Worm (Caenorhabditis elegans): ENCODE data around the gene srt-40.

DNA sequence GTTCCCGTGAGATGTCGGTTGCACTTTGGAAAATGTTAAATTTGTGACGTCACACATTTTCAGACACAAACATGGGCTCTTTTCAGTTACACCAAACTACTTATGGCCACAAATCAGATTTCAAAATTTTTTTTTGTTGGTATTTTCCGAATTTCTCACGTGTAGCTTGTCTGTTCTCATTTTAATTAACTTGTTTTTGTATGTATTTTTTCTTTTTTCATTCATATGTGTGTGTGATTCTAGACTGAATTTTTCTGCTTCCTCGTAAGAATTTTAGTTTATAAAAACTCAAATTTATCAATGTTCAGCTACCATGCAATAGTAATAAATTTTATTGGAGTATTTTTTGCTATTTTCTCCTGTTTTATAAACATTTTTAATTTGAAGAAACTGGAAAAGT, 49.3 kb downstream of the srt-40 start, which contains the start of gene srbc-22:
- TF ChIP-seq zag-1 (tag; optimal IDR thresholded peaks at IDR 0.05) (no peak), elt-2 (tag; optimal IDR thresholded peaks at IDR 0.05) (no peak), aly-2 (tag; optimal IDR thresholded peaks at IDR 0.05) (no peak), skn-1 (tag; optimal IDR thresholded peaks at IDR 0.05) (no peak), unc-39 (tag; optimal IDR thresholded peaks at IDR 0.05) (no peak), nhr-25 (tag; optimal IDR thresholded peaks at IDR 0.05) (no peak), ztf-11 (tag; optimal IDR thresholded peaks at IDR 0.05) (no peak)

Measured in whole organism, L3 larva.